Worm (Caenorhabditis elegans): ENCODE measurements around the gene aipr-1.

- TF ChIP-seq ets-7 (tag; optimal IDR thresholded peaks at IDR 0.05) (no peak), pes-1 (GFP tag; IDR thresholded peaks at IDR 0.05) (no peak), ceh-13 (GFP tag; optimal IDR thresholded peaks at IDR 0.05) (no peak), hmbx-1 (tag; optimal IDR thresholded peaks at IDR 0.05) (no peak), ama-1 (optimal IDR thresholded peaks at IDR 0.05) (no peak), flt-1 (GFP tag; IDR thresholded peaks at IDR 0.05) (no peak), F13C5.2 (tag; optimal IDR thresholded peaks at IDR 0.05) (no peak), hmg-4 (GFP tag; optimal IDR thresholded peaks at IDR 0.05) (no peak), ceh-36 (tag; optimal IDR thresholded peaks at IDR 0.05) (no peak), aly-1 (tag; optimal IDR thresholded peaks at IDR 0.05) (no peak), tbx-11 (GFP tag; IDR thresholded peaks at IDR 0.05) (no peak), B0310.2 (tag; optimal IDR thresholded peaks at IDR 0.05) (no peak), hnd-1 (tag; optimal IDR thresholded peaks at IDR 0.05) (no peak), tra-4 (tag; optimal IDR thresholded peaks at IDR 0.05) (no peak)
Observed at ce11 chrII:6562203-6562867, 31.7 kb downstream of the aipr-1 start.

Data from whole organism, early embryonic.